Fruit fly (Drosophila melanogaster) whole organism, pupa: Measurements from ENCODE around the gene CG11790.

Source experiments
- CG8301 ChIP-seq: fragments of 200-800 bp; sonication (Bioruptor generic); optimal IDR thresholded peaks from 2 replicates; lab custom pipeline; 2018; ENCODE audit warnings: missing biosample characterization, mild to moderate bottlenecking, missing genetic modification characterization
- EcR ChIP-seq: fragments of 200-800 bp; sonication (Bioruptor generic); optimal IDR thresholded peaks from 3 replicates; lab custom pipeline; 2019; ENCODE audit warnings: missing biosample characterization, missing genetic modification characterization, mild to moderate bottlenecking, moderate library complexity, missing genetic modification reagents
- Pif1B ChIP-seq: fragments of 200-800 bp; sonication (Bioruptor generic); optimal IDR thresholded peaks from 3 replicates; lab custom pipeline; 2016; ENCODE audit warnings: missing biosample characterization, missing genetic modification characterization
- rn ChIP-seq: fragments of 200-800 bp; sonication (Bioruptor generic); IDR thresholded peaks from 2 replicates; pipeline ENCODE4 v1.3.6; 2022; ENCODE audit warnings: missing biosample characterization, missing genetic modification characterization

- no peak for TF ChIP-seq EcR (GFP tag; lab: Kevin White, UChicago)
- TF ChIP-seq rn (GFP tag; lab: Robert Waterston, UW): no peak
- no peak for TF ChIP-seq Pif1B (GFP tag; lab: Kevin White, UChicago)
- TF ChIP-seq CG8301 (tag; lab: Kevin White, UChicago): no peak
Observed at dm6 chr3R:25032686-25033085, 14.8 kb upstream of the CG11790 start.
